Worm (Caenorhabditis elegans) whole organism, L4 larva: Measurements from ENCODE around the gene C51E3.9.

ENCODE experiments used
- F26F4.8 ChIP-seq: fragments of 200-800 bp; sonication (Bioruptor generic); conservative IDR thresholded peaks from 2 replicates; pipeline ENCODE4 v1.3.6; 2022; ENCODE audit warnings: missing genetic modification characterization, missing compliant biosample characterization
- R02D3.7 ChIP-seq: fragments of 150-350 bp; sonication (generic microtip); optimal IDR thresholded peaks from 3 replicates; lab custom pipeline; 2014; ENCODE audit warnings: missing biosample characterization, missing genetic modification characterization
- ceh-28 ChIP-seq: fragments of 150-350 bp; optimal IDR thresholded peaks from 2 replicates; lab custom pipeline; 2014; ENCODE audit warnings: missing biosample characterization, missing genetic modification reagents, missing genetic modification characterization
- mep-1 ChIP-seq: fragments of 150-350 bp; sonication (generic microtip); optimal IDR thresholded peaks from 3 replicates; lab custom pipeline; 2014; ENCODE audit warnings: missing biosample characterization, missing genetic modification characterization
- nhr-10 ChIP-seq: fragments of 150-350 bp; optimal IDR thresholded peaks from 2 replicates; lab custom pipeline; 2014; ENCODE audit warnings: missing biosample characterization, missing genetic modification characterization
- snpc-4 ChIP-seq: fragments of 150-350 bp; optimal IDR thresholded peaks from 2 replicates; lab custom pipeline; 2014; ENCODE audit warnings: missing biosample characterization, missing genetic modification characterization

- TF ChIP-seq ceh-28 (tag; lab: Kevin White, UChicago) (no peak), F26F4.8 (GFP tag; lab: Robert Waterston, UW) (no peak), snpc-4 (no peak), mep-1 (no peak), nhr-10 (tag; lab: Kevin White, UChicago) (no peak), R02D3.7 (no peak)
These were observed 7.3 kb downstream of the C51E3.9 start for ce11 chrV:10153076-10153475.
